Fruit fly (Drosophila melanogaster) whole organism, embryonic: ENCODE results near the gene CG34265.

Experiments used
- Aef1 ChIP-seq: fragments of 200-800 bp; sonication (Bioruptor generic); IDR thresholded peaks from 3 replicates; pipeline ENCODE4 v1.3.6; 2022; ENCODE audit warnings: missing biosample characterization, missing genetic modification characterization
- Antp ChIP-seq: fragments of 200-800 bp; sonication (Bioruptor generic); optimal IDR thresholded peaks from 3 replicates; lab custom pipeline; 2016; ENCODE audit warnings: missing biosample characterization, missing genetic modification characterization
- Atf3 ChIP-seq: fragments of 200-800 bp; sonication (Bioruptor generic); optimal IDR thresholded peaks from 3 replicates; lab custom pipeline; 2016; ENCODE audit warnings: missing biosample characterization, missing genetic modification characterization
- CG10462 ChIP-seq: fragments of 200-800 bp; sonication (Bioruptor generic); optimal IDR thresholded peaks from 2 replicates; lab custom pipeline; 2016; ENCODE audit warnings: missing biosample characterization, missing genetic modification characterization
- CG10654 ChIP-seq: fragments of 200-800 bp; sonication (Bioruptor generic); optimal IDR thresholded peaks from 2 replicates; lab custom pipeline; 2016; ENCODE audit warnings: missing biosample characterization, missing genetic modification characterization
- CG11696 ChIP-seq: fragments of 200-800 bp; sonication (Bioruptor generic); IDR thresholded peaks from 2 replicates; pipeline ENCODE4 v1.3.6; 2022; ENCODE audit warnings: missing biosample characterization, missing genetic modification characterization
- CG12155 ChIP-seq: fragments of 200-800 bp; sonication (Bioruptor generic); optimal IDR thresholded peaks from 3 replicates; lab custom pipeline; 2016; ENCODE audit warnings: missing biosample characterization, missing genetic modification characterization
- CG12299 ChIP-seq: fragments of 200-800 bp; sonication (Bioruptor generic); optimal IDR thresholded peaks from 2 replicates; lab custom pipeline; 2018; ENCODE audit warnings: missing biosample characterization, mild to moderate bottlenecking, missing genetic modification characterization
- CG14965 ChIP-seq: fragments of 200-800 bp; sonication (Bioruptor generic); optimal IDR thresholded peaks from 2 replicates; lab custom pipeline; 2016; ENCODE audit warnings: missing biosample characterization, missing genetic modification characterization, borderline replicate concordance
- CG1792 ChIP-seq: fragments of 200-800 bp; sonication (Bioruptor generic); optimal IDR thresholded peaks from 2 replicates; lab custom pipeline; 2016; ENCODE audit warnings: missing biosample characterization, missing genetic modification characterization
- CG1832 ChIP-seq: fragments of 200-800 bp; sonication (Bioruptor generic); optimal IDR thresholded peaks from 2 replicates; lab custom pipeline; 2017; ENCODE audit warnings: missing biosample characterization, mild to moderate bottlenecking, missing genetic modification characterization, inconsistent platforms
- CG2199 ChIP-seq: fragments of 200-800 bp; sonication (Bioruptor generic); IDR thresholded peaks from 3 replicates; pipeline ENCODE4 v1.3.6; 2022; ENCODE audit warnings: missing biosample characterization, missing genetic modification characterization
- CG4360 ChIP-seq: fragments of 200-800 bp; sonication (Bioruptor generic); IDR thresholded peaks from 2 replicates; pipeline ENCODE4 v1.3.6; 2022; ENCODE audit warnings: missing biosample characterization, missing genetic modification characterization
- CG6791 ChIP-seq: fragments of 200-800 bp; sonication (Bioruptor generic); IDR thresholded peaks from 3 replicates; pipeline ENCODE4 v1.3.6; 2022; ENCODE audit warnings: missing biosample characterization, missing genetic modification characterization; ENCODE audit not compliant: partially characterized antibody
- CG7357 ChIP-seq: fragments of 200-800 bp; sonication (Bioruptor generic); IDR thresholded peaks from 3 replicates; pipeline ENCODE4 v1.3.6; 2022; ENCODE audit warnings: missing biosample characterization, missing genetic modification characterization
- CG7786 ChIP-seq: fragments of 200-800 bp; sonication (Bioruptor generic); optimal IDR thresholded peaks from 2 replicates; lab custom pipeline; 2016; ENCODE audit warnings: missing biosample characterization, missing genetic modification characterization
- CG7839 ChIP-seq: fragments of 200-800 bp; sonication (Bioruptor generic); optimal IDR thresholded peaks from 3 replicates; lab custom pipeline; 2018; ENCODE audit warnings: missing biosample characterization, mild to moderate bottlenecking, missing genetic modification characterization, moderate library complexity
- CG8281 ChIP-seq: fragments of 200-800 bp; sonication (Bioruptor generic); optimal IDR thresholded peaks from 2 replicates; lab custom pipeline; 2018; ENCODE audit warnings: missing biosample characterization, mild to moderate bottlenecking, missing genetic modification characterization, moderate library complexity
- CG8290 ChIP-seq, 3 experiments: fragments of 200-800 bp; sonication (Bioruptor generic); optimal IDR thresholded peaks; 2 replicates each; lab custom pipeline; 2016 to 2019; ENCODE audit warnings: missing biosample characterization in 3 of 3, missing genetic modification characterization in 3 of 3, mild to moderate bottlenecking in 2 of 3, moderate library complexity in 1 of 3
- CG8359 ChIP-seq: fragments of 200-800 bp; sonication (Bioruptor generic); optimal IDR thresholded peaks from 2 replicates; lab custom pipeline; 2017; ENCODE audit warnings: missing biosample characterization, mild to moderate bottlenecking, missing genetic modification characterization, borderline replicate concordance
- CG8765 ChIP-seq: fragments of 200-800 bp; sonication (Bioruptor generic); IDR thresholded peaks from 2 replicates; pipeline ENCODE4 v1.3.6; 2022; ENCODE audit warnings: missing biosample characterization, missing genetic modification characterization
- CG9215 ChIP-seq: fragments of 200-800 bp; sonication (Bioruptor generic); IDR thresholded peaks from 2 replicates; pipeline ENCODE4 v1.3.6; 2022; ENCODE audit warnings: missing biosample characterization, missing genetic modification characterization
- Dip2 ChIP-seq: fragments of 200-800 bp; sonication (Bioruptor generic); IDR thresholded peaks from 2 replicates; pipeline ENCODE4 v1.3.6; 2022; ENCODE audit warnings: missing biosample characterization, missing genetic modification characterization
- Dip3 ChIP-seq: fragments of 200-800 bp; sonication (Bioruptor generic); optimal IDR thresholded peaks from 3 replicates; lab custom pipeline; 2016; ENCODE audit warnings: missing biosample characterization, missing genetic modification characterization
- Dref ChIP-seq: fragments of 200-800 bp; sonication (Bioruptor generic); IDR thresholded peaks from 2 replicates; pipeline ENCODE4 v1.3.6; 2022; ENCODE audit warnings: missing biosample characterization, missing genetic modification characterization
- Drgx ChIP-seq: fragments of 200-800 bp; sonication (Bioruptor generic); IDR thresholded peaks from 2 replicates; pipeline ENCODE4 v1.3.6; 2022; ENCODE audit warnings: missing biosample characterization, missing genetic modification characterization
- Ets97D ChIP-seq: fragments of 200-800 bp; sonication (Bioruptor generic); optimal IDR thresholded peaks from 3 replicates; lab custom pipeline; 2016; ENCODE audit warnings: missing biosample characterization, missing genetic modification characterization
- H15 ChIP-seq: fragments of 200-800 bp; sonication (Bioruptor generic); IDR thresholded peaks from 3 replicates; pipeline ENCODE4 v1.3.6; 2022; ENCODE audit warnings: missing biosample characterization, missing genetic modification characterization
- Mes4 ChIP-seq: fragments of 200-800 bp; sonication (Bioruptor generic); optimal IDR thresholded peaks from 2 replicates; lab custom pipeline; 2016; ENCODE audit warnings: missing biosample characterization, missing genetic modification characterization
- NC2α ChIP-seq: fragments of 200-800 bp; sonication (Bioruptor generic); optimal IDR thresholded peaks from 2 replicates; lab custom pipeline; 2016; ENCODE audit warnings: missing biosample characterization, missing genetic modification characterization
- Sin3A ChIP-seq: fragments of >200 bp; optimal IDR thresholded peaks from 2 replicates; lab custom pipeline; 2018
- Sox102F ChIP-seq: fragments of 200-800 bp; sonication (Bioruptor generic); optimal IDR thresholded peaks from 2 replicates; lab custom pipeline; 2018; ENCODE audit warnings: missing biosample characterization, mild to moderate bottlenecking, missing genetic modification characterization, moderate library complexity
- Sry-β ChIP-seq: fragments of 200-800 bp; sonication (Bioruptor generic); optimal IDR thresholded peaks from 2 replicates; lab custom pipeline; 2018; ENCODE audit warnings: missing biosample characterization, mild to moderate bottlenecking, missing genetic modification characterization, moderate library complexity
- Tbp ChIP-seq: fragments of >200 bp; optimal IDR thresholded peaks from 2 replicates; lab custom pipeline; 2018; ENCODE audit warnings: missing biosample characterization, missing genetic modification characterization
- ap ChIP-seq: fragments of 200-800 bp; sonication (Bioruptor generic); IDR thresholded peaks from 2 replicates; pipeline ENCODE4 v1.3.6; 2022; ENCODE audit warnings: missing biosample characterization, missing genetic modification characterization
- cas ChIP-seq: fragments of 200-800 bp; sonication (Bioruptor generic); IDR thresholded peaks from 2 replicates; pipeline ENCODE4 v1.3.6; 2022; ENCODE audit warnings: missing biosample characterization, missing genetic modification characterization
- chn ChIP-seq: fragments of 200-800 bp; sonication (Bioruptor generic); optimal IDR thresholded peaks from 2 replicates; lab custom pipeline; 2016; ENCODE audit warnings: missing biosample characterization, missing genetic modification characterization
- dimm ChIP-seq: fragments of 200-800 bp; sonication (Bioruptor generic); IDR thresholded peaks from 2 replicates; pipeline ENCODE4 v1.3.6; 2022; ENCODE audit warnings: missing biosample characterization, missing genetic modification characterization
- dpn ChIP-seq, 2 experiments: fragments of 200-800 bp; sonication (Bioruptor generic); optimal IDR thresholded peaks; 3 replicates each; lab custom pipeline; 2016; ENCODE audit warnings: missing biosample characterization in 2 of 2, missing genetic modification characterization in 2 of 2
- en ChIP-seq: fragments of 200-800 bp; sonication (Bioruptor generic); optimal IDR thresholded peaks from 2 replicates; lab custom pipeline; 2016; ENCODE audit warnings: missing biosample characterization, missing genetic modification characterization
- fd64A ChIP-seq: fragments of 200-800 bp; sonication (Bioruptor generic); optimal IDR thresholded peaks from 3 replicates; lab custom pipeline; 2018; ENCODE audit warnings: missing biosample characterization, mild to moderate bottlenecking, missing genetic modification characterization
- gcm ChIP-seq: fragments of 200-800 bp; sonication (Bioruptor generic); optimal IDR thresholded peaks from 2 replicates; lab custom pipeline; 2019; ENCODE audit warnings: missing biosample characterization, mild to moderate bottlenecking, missing genetic modification characterization, moderate library complexity
- lilli ChIP-seq: fragments of 200-800 bp; sonication (Bioruptor generic); optimal IDR thresholded peaks from 3 replicates; lab custom pipeline; 2016; ENCODE audit warnings: missing biosample characterization, missing genetic modification characterization
- nau ChIP-seq: fragments of 200-800 bp; sonication (Bioruptor generic); optimal IDR thresholded peaks from 3 replicates; lab custom pipeline; 2017; ENCODE audit warnings: missing biosample characterization, mild to moderate bottlenecking, missing genetic modification characterization, missing genetic modification reagents
- pros ChIP-seq: fragments of 200-800 bp; sonication (Bioruptor generic); optimal IDR thresholded peaks from 3 replicates; lab custom pipeline; 2019; ENCODE audit warnings: missing biosample characterization, mild to moderate bottlenecking, missing genetic modification characterization, moderate library complexity
- slou ChIP-seq: fragments of 200-800 bp; sonication (Bioruptor generic); optimal IDR thresholded peaks from 3 replicates; lab custom pipeline; 2016; ENCODE audit warnings: missing biosample characterization, missing genetic modification characterization
- toy ChIP-seq: fragments of 200-800 bp; sonication (Bioruptor generic); IDR thresholded peaks from 2 replicates; pipeline ENCODE4 v1.3.6; 2022; ENCODE audit warnings: missing biosample characterization, missing genetic modification characterization
- unc-4 ChIP-seq: fragments of 200-800 bp; sonication (Bioruptor generic); IDR thresholded peaks from 2 replicates; pipeline ENCODE4 v1.3.6; 2022; ENCODE audit warnings: missing biosample characterization, missing genetic modification characterization; ENCODE audit not compliant: partially characterized antibody
- vnd ChIP-seq: fragments of 200-800 bp; sonication (Bioruptor generic); IDR thresholded peaks from 3 replicates; pipeline ENCODE4 v1.3.6; 2022; ENCODE audit warnings: missing biosample characterization, missing genetic modification characterization; ENCODE audit not compliant: partially characterized antibody
- vvl ChIP-seq: fragments of 200-800 bp; sonication (Bioruptor generic); IDR thresholded peaks from 2 replicates; pipeline ENCODE4 v1.3.6; 2022; ENCODE audit warnings: missing biosample characterization, missing genetic modification characterization
- wdn ChIP-seq: fragments of 200-800 bp; sonication (Bioruptor generic); IDR thresholded peaks from 2 replicates; pipeline ENCODE4 v1.3.6; 2022; ENCODE audit warnings: missing biosample characterization, missing genetic modification characterization
- z ChIP-seq: fragments of 200-800 bp; sonication (Bioruptor generic); IDR thresholded peaks from 3 replicates; pipeline ENCODE4 v1.3.6; 2022; ENCODE audit warnings: missing biosample characterization, missing genetic modification characterization

CG34265 gene

dm6 chr3L:3303087-3303526 is 34.8 kb downstream of the CG34265 start, which contains the start of gene CG14968 (continued):
- TF ChIP-seq Drgx (peak; percentile 95), CG2199 (GFP tag; lab: Robert Waterston, UW) (peak; percentile 81; the same call in 2 of the 3 replicates), CG7357 (GFP tag; lab: Robert Waterston, UW) (peak; percentile 86), toy (GFP tag; lab: Robert Waterston, UW) (peak; percentile 90), CG7839 (tag; lab: Kevin White, UChicago) (peak; percentile 95), chn (GFP tag; lab: Kevin White, UChicago) (peak; percentile 83), vvl (GFP tag; lab: Robert Waterston, UW) (peak; percentile 99), H15 (GFP tag; lab: Robert Waterston, UW) (peak; percentile 93), Aef1 (GFP tag; lab: Robert Waterston, UW) (peak; percentile 95), pros (GFP tag; lab: Kevin White, UChicago) (no peak), slou (GFP tag; lab: Kevin White, UChicago) (peak; percentile 83), CG4360 (GFP tag; lab: Robert Waterston, UW) (peak; percentile 67), wdn (GFP tag; lab: Robert Waterston, UW) (peak; percentile 92), z (GFP tag; lab: Robert Waterston, UW) (peak; percentile 62; the same call in 1 of the 3 replicates), CG10462 (GFP tag; lab: Kevin White, UChicago) (peak; percentile 85), unc-4 (GFP tag; lab: Robert Waterston, UW) (no peak), Tbp (GFP tag; lab: Kevin White, UChicago) (no peak), dimm (GFP tag; lab: Robert Waterston, UW) (peak; percentile 87), en (GFP tag; lab: Kevin White, UChicago) (no peak), lilli (GFP tag; lab: Kevin White, UChicago) (peak; percentile 91), Mes4 (no peak), Dip3 (GFP tag; lab: Kevin White, UChicago) (peak; percentile 83), Sin3A (lab: Kevin White, UChicago) (no peak), Ets97D (GFP tag; lab: Kevin White, UChicago) (peak; percentile 29), CG14965 (GFP tag; lab: Kevin White, UChicago) (no peak), CG6791 (GFP tag; lab: Robert Waterston, UW) (no peak), CG7786 (GFP tag; lab: Kevin White, UChicago) (peak; percentile 72), Antp (GFP tag; lab: Kevin White, UChicago) (peak; percentile 23), CG1792 (GFP tag; lab: Kevin White, UChicago) (peak; percentile 76), CG8359 (GFP tag; lab: Kevin White, UChicago) (peak; percentile 71), CG8281 (peak; percentile 75), Dip2 (GFP tag; lab: Robert Waterston, UW) (no peak), Atf3 (GFP tag; lab: Kevin White, UChicago) (peak; percentile 37), nau (GFP tag; lab: Kevin White, UChicago) (peak; percentile 85), NC2α (peak; percentile 13), fd64A (GFP tag; lab: Kevin White, UChicago) (peak; percentile 68), CG9215 (GFP tag; lab: Robert Waterston, UW) (peak; percentile 84), CG8765 (GFP tag; lab: Robert Waterston, UW) (peak; percentile 88), Dref (GFP tag; lab: Robert Waterston, UW) (peak; percentile 32; the same call in 1 of the 2 replicates), Sry-β (GFP tag; lab: Kevin White, UChicago) (peak; percentile 93), dpn (GFP tag; optimal IDR thresholded peaks at IDR 0.05; lab: Kevin White, UChicago) (peak; percentile 87 to 94), ap (GFP tag; lab: Robert Waterston, UW) (peak; percentile 95), CG12155 (GFP tag; lab: Kevin White, UChicago) (peak; percentile 90), cas (peak; percentile 90), CG8290 (GFP tag; optimal IDR thresholded peaks at IDR 0.05; lab: Kevin White, UChicago) (peak; percentile 74), CG8290 (tag; optimal IDR thresholded peaks at IDR 0.05; lab: Kevin White, UChicago) (peak in 1 of 2 experiments; percentile 77), CG11696 (GFP tag; lab: Robert Waterston, UW) (peak; percentile 91), gcm (GFP tag; lab: Kevin White, UChicago) (peak; percentile 79), CG10654 (GFP tag; lab: Kevin White, UChicago) (peak; percentile 92), CG1832 (GFP tag; lab: Kevin White, UChicago) (no peak), Sox102F (GFP tag; lab: Kevin White, UChicago) (peak; percentile 97), vnd (GFP tag; lab: Robert Waterston, UW) (no peak), CG12299 (tag; lab: Kevin White, UChicago) (peak; percentile 87)
